Worm (Caenorhabditis elegans): Measurements from ENCODE around the gene Y72A10A.1.

DNA sequence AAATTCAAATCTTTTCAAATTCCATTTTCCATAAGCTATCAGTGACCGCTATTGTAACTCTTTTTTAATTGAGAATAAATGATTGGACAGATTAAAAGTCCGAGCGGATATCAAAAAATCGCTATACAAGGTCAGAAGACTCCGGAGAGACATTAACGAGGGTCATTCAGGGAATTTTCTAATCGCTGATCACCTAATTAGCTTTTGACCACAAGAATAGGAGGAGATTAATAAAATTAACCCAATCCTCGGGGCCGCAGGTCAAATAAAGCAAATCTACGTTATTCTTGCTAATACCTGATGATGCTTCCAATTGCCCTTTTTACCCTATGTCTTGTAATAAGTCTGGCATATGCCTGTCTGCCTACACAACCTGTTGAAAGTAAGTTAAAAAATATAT is 35.5 kb upstream of the Y72A10A.1 start, which contains the start of gene T25B2.1:
- TF ChIP-seq klf-2 (GFP tag; conservative IDR thresholded peaks at IDR 0.05) (no peak), ztf-23 (GFP tag; IDR thresholded peaks at IDR 0.05) (no peak), med-1 (GFP tag; optimal IDR thresholded peaks at IDR 0.05; ENCODE audit: insufficient read depth) (no peak), ref-1 (GFP tag; conservative IDR thresholded peaks at IDR 0.05) (no peak), flt-1 (GFP tag; IDR thresholded peaks at IDR 0.05) (no peak), ztf-29 (GFP tag; IDR thresholded peaks at IDR 0.05) (no peak), tab-1 (GFP tag; IDR thresholded peaks at IDR 0.05) (no peak)
